Fruit fly (Drosophila melanogaster) whole organism, embryonic: ENCODE data around the gene CG31816.

Source experiments
- CG11695 ChIP-seq: fragments of 200-800 bp; sonication (Bioruptor generic); IDR thresholded peaks from 3 replicates; pipeline ENCODE4 v1.3.6; 2022; ENCODE audit warnings: missing biosample characterization, missing genetic modification characterization
- CG12155 ChIP-seq: fragments of 200-800 bp; sonication (Bioruptor generic); optimal IDR thresholded peaks from 3 replicates; lab custom pipeline; 2016; ENCODE audit warnings: missing biosample characterization, missing genetic modification characterization
- CG12299 ChIP-seq: fragments of 200-800 bp; sonication (Bioruptor generic); optimal IDR thresholded peaks from 2 replicates; lab custom pipeline; 2018; ENCODE audit warnings: missing biosample characterization, mild to moderate bottlenecking, missing genetic modification characterization
- CG12659 ChIP-seq: fragments of 200-800 bp; sonication (Bioruptor generic); optimal IDR thresholded peaks from 3 replicates; lab custom pipeline; 2017; ENCODE audit warnings: mild to moderate bottlenecking, missing biosample characterization, missing genetic modification reagents, missing genetic modification characterization
- CG14050 ChIP-seq: fragments of 200-800 bp; sonication (Bioruptor generic); IDR thresholded peaks from 3 replicates; pipeline ENCODE4 v1.3.6; 2022; ENCODE audit warnings: missing biosample characterization, missing genetic modification characterization
- CG14667 ChIP-seq: fragments of 200-800 bp; sonication (Bioruptor generic); IDR thresholded peaks from 2 replicates; pipeline ENCODE4 v1.3.6; 2022; ENCODE audit warnings: missing biosample characterization, missing genetic modification characterization
- CG15269 ChIP-seq: fragments of 200-800 bp; sonication (Bioruptor generic); optimal IDR thresholded peaks from 2 replicates; lab custom pipeline; 2018; ENCODE audit warnings: missing biosample characterization, mild to moderate bottlenecking, missing genetic modification characterization, moderate library complexity
- CG15479 ChIP-seq: fragments of 200-800 bp; sonication (Bioruptor generic); optimal IDR thresholded peaks from 3 replicates; lab custom pipeline; 2019; ENCODE audit warnings: missing biosample characterization, mild to moderate bottlenecking, missing genetic modification characterization, moderate library complexity
- CG18619 ChIP-seq: fragments of 200-800 bp; sonication (Bioruptor generic); optimal IDR thresholded peaks from 3 replicates; lab custom pipeline; 2017; ENCODE audit warnings: missing biosample characterization, mild to moderate bottlenecking, missing genetic modification characterization
- CG2889 ChIP-seq: fragments of 200-800 bp; sonication (Bioruptor generic); IDR thresholded peaks from 3 replicates; pipeline ENCODE4 v1.3.6; 2022; ENCODE audit warnings: missing biosample characterization, missing genetic modification characterization
- CG3065 ChIP-seq: fragments of 200-800 bp; sonication (Bioruptor generic); optimal IDR thresholded peaks from 2 replicates; lab custom pipeline; 2016; ENCODE audit warnings: missing biosample characterization, missing genetic modification characterization
- CG4282 ChIP-seq: fragments of 200-800 bp; sonication (Bioruptor generic); optimal IDR thresholded peaks from 2 replicates; lab custom pipeline; 2016; ENCODE audit warnings: missing biosample characterization, missing genetic modification characterization
- CG6272 ChIP-seq: fragments of 200-800 bp; sonication (Bioruptor generic); IDR thresholded peaks from 2 replicates; pipeline ENCODE4 v1.3.6; 2022; ENCODE audit warnings: missing biosample characterization, missing genetic modification characterization
- CG7745 ChIP-seq: fragments of 200-800 bp; sonication (Bioruptor generic); optimal IDR thresholded peaks from 2 replicates; lab custom pipeline; 2018; ENCODE audit warnings: missing biosample characterization, mild to moderate bottlenecking, missing genetic modification characterization, moderate library complexity
- CG8281 ChIP-seq: fragments of 200-800 bp; sonication (Bioruptor generic); optimal IDR thresholded peaks from 2 replicates; lab custom pipeline; 2018; ENCODE audit warnings: missing biosample characterization, mild to moderate bottlenecking, missing genetic modification characterization, moderate library complexity
- CG9797 ChIP-seq: fragments of 200-800 bp; sonication (Bioruptor generic); optimal IDR thresholded peaks from 3 replicates; lab custom pipeline; 2018; ENCODE audit warnings: missing biosample characterization, mild to moderate bottlenecking, missing genetic modification characterization
- CG9876 ChIP-seq: fragments of 200-800 bp; sonication (Bioruptor generic); optimal IDR thresholded peaks from 2 replicates; lab custom pipeline; 2016; ENCODE audit warnings: missing biosample characterization, missing genetic modification characterization
- D19B ChIP-seq: fragments of 200-800 bp; sonication (Bioruptor generic); optimal IDR thresholded peaks from 2 replicates; lab custom pipeline; 2017; ENCODE audit warnings: missing biosample characterization, mild to moderate bottlenecking, missing genetic modification characterization
- Fer2 ChIP-seq: fragments of 200-800 bp; sonication (Bioruptor generic); optimal IDR thresholded peaks from 2 replicates; lab custom pipeline; 2018; ENCODE audit warnings: missing biosample characterization, mild to moderate bottlenecking, missing genetic modification characterization, moderate library complexity
- Lim3 ChIP-seq: fragments of 200-800 bp; sonication (Bioruptor generic); IDR thresholded peaks from 2 replicates; pipeline ENCODE4 v1.3.6; 2022; ENCODE audit warnings: missing biosample characterization, missing genetic modification characterization
- MBD-R2 ChIP-seq: fragments of 200-800 bp; sonication (Bioruptor generic); IDR thresholded peaks from 2 replicates; pipeline ENCODE4 v1.3.6; 2022; ENCODE audit warnings: missing biosample characterization, missing genetic modification characterization
- Max ChIP-seq: fragments of 200-800 bp; sonication (Bioruptor generic); optimal IDR thresholded peaks from 2 replicates; lab custom pipeline; 2016; ENCODE audit warnings: missing biosample characterization, mild to moderate bottlenecking, missing genetic modification characterization
- Meics ChIP-seq: fragments of 200-800 bp; sonication (Bioruptor generic); optimal IDR thresholded peaks from 2 replicates; lab custom pipeline; 2017; ENCODE audit warnings: missing biosample characterization, mild to moderate bottlenecking, missing genetic modification characterization
- Neu2 ChIP-seq: fragments of 200-800 bp; sonication (Bioruptor generic); optimal IDR thresholded peaks from 3 replicates; lab custom pipeline; 2016; ENCODE audit warnings: missing biosample characterization, missing genetic modification characterization, borderline replicate concordance
- Oaz ChIP-seq: fragments of 200-800 bp; sonication (Bioruptor generic); IDR thresholded peaks from 2 replicates; pipeline ENCODE4 v1.3.6; 2022; ENCODE audit warnings: missing biosample characterization, missing genetic modification characterization
- PHDP ChIP-seq: fragments of 200-800 bp; sonication (Bioruptor generic); optimal IDR thresholded peaks from 3 replicates; lab custom pipeline; 2018; ENCODE audit warnings: missing biosample characterization, mild to moderate bottlenecking, missing genetic modification characterization, moderate library complexity
- Usf ChIP-seq: fragments of 200-800 bp; sonication (Bioruptor generic); optimal IDR thresholded peaks from 2 replicates; lab custom pipeline; 2017; ENCODE audit warnings: missing genotype, missing biosample characterization, missing genetic modification characterization
- az2 ChIP-seq: fragments of 200-800 bp; sonication (Bioruptor generic); optimal IDR thresholded peaks from 3 replicates; lab custom pipeline; 2016; ENCODE audit warnings: missing biosample characterization, missing genetic modification characterization
- bowl ChIP-seq: fragments of 200-800 bp; sonication (Bioruptor generic); IDR thresholded peaks from 2 replicates; pipeline ENCODE4 v1.3.6; 2022; ENCODE audit warnings: missing biosample characterization, missing genetic modification characterization
- br ChIP-seq: fragments of >200 bp; optimal IDR thresholded peaks from 2 replicates; lab custom pipeline; 2017
- ci ChIP-seq: fragments of 200-800 bp; sonication (Bioruptor generic); IDR thresholded peaks from 3 replicates; pipeline ENCODE4 v1.3.6; 2022; ENCODE audit warnings: missing biosample characterization, missing genetic modification characterization
- crol ChIP-seq: fragments of 200-800 bp; sonication (Bioruptor generic); IDR thresholded peaks from 2 replicates; pipeline ENCODE4 v1.3.6; 2022; ENCODE audit warnings: missing biosample characterization, missing genetic modification characterization
- cwo ChIP-seq: fragments of 200-800 bp; sonication (Bioruptor generic); optimal IDR thresholded peaks from 3 replicates; lab custom pipeline; 2017; ENCODE audit warnings: missing biosample characterization, missing genetic modification characterization, mild to moderate bottlenecking, moderate library complexity, missing genetic modification reagents
- gro ChIP-seq: fragments of 200-800 bp; sonication (Bioruptor generic); optimal IDR thresholded peaks from 2 replicates; lab custom pipeline; 2016; ENCODE audit warnings: missing biosample characterization, missing genetic modification characterization
- ken ChIP-seq: fragments of 200-800 bp; sonication (Bioruptor generic); IDR thresholded peaks from 3 replicates; pipeline ENCODE4 v1.3.6; 2022; ENCODE audit warnings: missing biosample characterization, missing genetic modification characterization
- kni ChIP-seq: fragments of 200-800 bp; sonication (Bioruptor generic); optimal IDR thresholded peaks from 3 replicates; lab custom pipeline; 2017; ENCODE audit warnings: mild to moderate bottlenecking, missing biosample characterization, missing genetic modification reagents, missing genetic modification characterization
- lbe ChIP-seq: fragments of 200-800 bp; sonication (Bioruptor generic); optimal IDR thresholded peaks from 2 replicates; lab custom pipeline; 2016; ENCODE audit warnings: missing biosample characterization, mild to moderate bottlenecking, missing genetic modification characterization
- pan ChIP-seq, 4 experiments: fragments of >200 bp in 3 of 4; fragments of 200-800 bp in 1 of 4; sonication (Bioruptor generic) in 1 of 4; optimal IDR thresholded peaks in 3 of 4; IDR thresholded peaks in 1 of 4; 2 replicates each; pipeline versions ENCODE4 v1.3.6 to Lab custom; 2017 to 2022; ENCODE audit warnings: missing biosample characterization in 2 of 4, missing genetic modification characterization in 2 of 4, mixed read lengths in 1 of 4
- pfk ChIP-seq: fragments of 200-800 bp; sonication (Bioruptor generic); optimal IDR thresholded peaks from 2 replicates; lab custom pipeline; 2018; ENCODE audit warnings: missing biosample characterization, mild to moderate bottlenecking, missing genetic modification characterization, moderate library complexity
- pros ChIP-seq: fragments of 200-800 bp; sonication (Bioruptor generic); optimal IDR thresholded peaks from 3 replicates; lab custom pipeline; 2019; ENCODE audit warnings: missing biosample characterization, mild to moderate bottlenecking, missing genetic modification characterization, moderate library complexity
- repo ChIP-seq: fragments of 200-800 bp; sonication (Bioruptor generic); optimal IDR thresholded peaks from 2 replicates; lab custom pipeline; 2016; ENCODE audit warnings: missing biosample characterization, missing genetic modification characterization
- row ChIP-seq: fragments of 200-800 bp; sonication (Bioruptor generic); IDR thresholded peaks from 3 replicates; pipeline ENCODE4 v1.3.6; 2022; ENCODE audit warnings: missing biosample characterization, missing genetic modification characterization
- sens ChIP-seq: fragments of 200-800 bp; sonication (Bioruptor generic); peaks from one replicate; lab custom pipeline; 2016; ENCODE audit warnings: missing biosample characterization, missing genetic modification characterization
- seq ChIP-seq: fragments of 200-800 bp; sonication (Bioruptor generic); IDR thresholded peaks from 2 replicates; pipeline ENCODE4 v1.3.6; 2022; ENCODE audit warnings: missing biosample characterization, missing genetic modification characterization
- slbo ChIP-seq: fragments of 200-800 bp; sonication (Bioruptor generic); IDR thresholded peaks from 2 replicates; pipeline ENCODE4 v1.3.6; 2022; ENCODE audit warnings: missing biosample characterization, missing genetic modification characterization
- tio ChIP-seq: fragments of 200-800 bp; sonication (Bioruptor generic); optimal IDR thresholded peaks from 2 replicates; lab custom pipeline; 2017; ENCODE audit warnings: missing biosample characterization, missing genetic modification characterization, inconsistent platforms
- ttk ChIP-seq: fragments of 200-800 bp; sonication (Bioruptor generic); IDR thresholded peaks from 2 replicates; pipeline ENCODE4 v2.1.2; 2022; ENCODE audit warnings: missing biosample characterization, missing genetic modification characterization
- tup ChIP-seq: fragments of 200-800 bp; sonication (Bioruptor generic); optimal IDR thresholded peaks from 2 replicates; lab custom pipeline; 2016; ENCODE audit warnings: missing biosample characterization, mild to moderate bottlenecking, missing genetic modification characterization, moderate library complexity
- wek ChIP-seq: fragments of 200-800 bp; sonication (Bioruptor generic); optimal IDR thresholded peaks from 3 replicates; lab custom pipeline; 2018; ENCODE audit warnings: missing biosample characterization, mild to moderate bottlenecking, missing genetic modification characterization, moderate library complexity
- zfh2 ChIP-seq: fragments of 200-800 bp; sonication (Bioruptor generic); optimal IDR thresholded peaks from 2 replicates; lab custom pipeline; 2016; ENCODE audit warnings: missing biosample characterization, missing genetic modification characterization

The CG31816 gene

dm6 chr2L:16492617-16493203 is 49.6 kb upstream of the CG31816 start (continued):
- peak; percentile 22 for TF ChIP-seq Usf (GFP tag; lab: Kevin White, UChicago)
- peak; percentile 58; the same call in 2 of the 3 replicates for TF ChIP-seq CG14050 (GFP tag; lab: Robert Waterston, UW)
- TF ChIP-seq CG8281, result peak; percentile 47
- no peak for TF ChIP-seq br (lab: Kevin White, UChicago)
- TF ChIP-seq ci (GFP tag; lab: Robert Waterston, UW), result peak; percentile 86
- TF ChIP-seq CG12659, result peak; percentile 64
- peak; percentile 66 for TF ChIP-seq CG12155
- TF ChIP-seq seq (GFP tag; lab: Robert Waterston, UW), result peak; percentile 64; the same call in 1 of the 2 replicates
- peak; percentile 83 for TF ChIP-seq lbe (GFP tag; lab: Kevin White, UChicago)
- TF ChIP-seq CG7745, result no peak
- TF ChIP-seq repo, result peak; percentile 32
- TF ChIP-seq Fer2 (tag; lab: Kevin White, UChicago), result peak; percentile 58
- TF ChIP-seq pan (optimal IDR thresholded peaks at IDR 0.05; lab: Kevin White, UChicago), result no peak
- peak in 1 of 2 experiments; percentile 79 for TF ChIP-seq pan (GFP tag; optimal IDR thresholded peaks at IDR 0.05 in 1 of 2, IDR thresholded peaks at IDR 0.05 in 1 of 2)
- peak; percentile 63 for TF ChIP-seq CG6272
- no peak for TF ChIP-seq CG4282 (GFP tag; lab: Kevin White, UChicago)
- TF ChIP-seq slbo (GFP tag; lab: Robert Waterston, UW), result peak; percentile 66
- TF ChIP-seq pfk (GFP tag; lab: Kevin White, UChicago), result no peak
- no peak for TF ChIP-seq bowl (GFP tag; lab: Robert Waterston, UW)
- TF ChIP-seq CG9797 (GFP tag; lab: Kevin White, UChicago), result no peak
- TF ChIP-seq tup, result peak; percentile 49
- peak; percentile 70 for TF ChIP-seq CG12299 (tag; lab: Kevin White, UChicago)
- peak; percentile 74; the same call in 2 of the 3 replicates for TF ChIP-seq ken
- peak; percentile 83 for TF ChIP-seq az2 (GFP tag; lab: Kevin White, UChicago)
- TF ChIP-seq Lim3 (GFP tag; lab: Robert Waterston, UW), result no peak
- TF ChIP-seq CG3065, result peak; percentile 37
- TF ChIP-seq Max (GFP tag; lab: Kevin White, UChicago), result peak; percentile 74
- peak; percentile 43 for TF ChIP-seq wek (GFP tag; lab: Kevin White, UChicago)
- peak; percentile 67 for TF ChIP-seq kni (GFP tag; lab: Kevin White, UChicago)
- 0 out of 2 replicates have a peak, but pooled peaks have one; percentile 48 for TF ChIP-seq Oaz (GFP tag; lab: Robert Waterston, UW)
- peak; percentile 42 for TF ChIP-seq D19B (GFP tag; lab: Kevin White, UChicago)
- TF ChIP-seq pros (GFP tag; lab: Kevin White, UChicago), result peak; percentile 0
- TF ChIP-seq zfh2 (GFP tag; lab: Kevin White, UChicago), result peak; percentile 47
- peak; percentile 72 for TF ChIP-seq ttk (GFP tag; lab: Robert Waterston, UW)
- TF ChIP-seq CG9876, result no peak
- TF ChIP-seq tio, result peak; percentile 66
- peak; percentile 63 for TF ChIP-seq Meics (GFP tag; lab: Kevin White, UChicago)
- peak; percentile 69 for TF ChIP-seq CG11695
- no peak for TF ChIP-seq gro (GFP tag; lab: Kevin White, UChicago)
- TF ChIP-seq CG14667, result no peak; the same call in 1 of the 2 replicates
- TF ChIP-seq PHDP (tag; lab: Kevin White, UChicago), result peak; percentile 79
- no peak for TF ChIP-seq Neu2
- TF ChIP-seq crol, result 0 out of 2 replicates have a peak, but pooled peaks have one; percentile 25
- peak; percentile 14 for TF ChIP-seq CG15479 (GFP tag; lab: Kevin White, UChicago)
- TF ChIP-seq CG15269 (tag; lab: Kevin White, UChicago), result peak; percentile 87
- TF ChIP-seq CG18619 (GFP tag; lab: Kevin White, UChicago), result peak; percentile 63
- peak; percentile 70 for TF ChIP-seq cwo
- TF ChIP-seq CG2889, result 0 out of 3 replicates have a peak, but pooled peaks have one; percentile 38
- TF ChIP-seq sens, result peak; percentile 94
- peak; percentile 93 for TF ChIP-seq row (GFP tag; lab: Robert Waterston, UW)
- TF ChIP-seq MBD-R2 (GFP tag; lab: Robert Waterston, UW), result peak; percentile 38; the same call in 1 of the 2 replicates
